Worm (Caenorhabditis elegans): ENCODE data around the gene Y113G7A.22.

- TF ChIP-seq somi-1 (GFP tag; optimal IDR thresholded peaks at IDR 0.05) = no peak
- no peak for TF ChIP-seq ceh-40 (GFP tag; IDR thresholded peaks at IDR 0.05)
- TF ChIP-seq B0019.2 (GFP tag; conservative IDR thresholded peaks at IDR 0.05) = no peak
- no peak for TF ChIP-seq nfya-1 (tag; optimal IDR thresholded peaks at IDR 0.05; ENCODE audit: borderline replicate concordance, insufficient read depth)
- no peak for TF ChIP-seq lin-35 (GFP tag; optimal IDR thresholded peaks at IDR 0.05)
- no peak for TF ChIP-seq snpc-4 (GFP tag; optimal IDR thresholded peaks at IDR 0.05)
- TF ChIP-seq snpc-4 (tag; optimal IDR thresholded peaks at IDR 0.05) = no peak
Measured at ce11 chrV:20151432-20151831, 16.3 kb upstream of the Y113G7A.22 start, which contains the start of gene F19B2.7.

All from whole organism, young adult.